Worm (Caenorhabditis elegans) whole organism, L1 larva: ENCODE data around the gene C17B7.9.

Source experiments
- F16B12.6 ChIP-seq: fragments of 150-350 bp; optimal IDR thresholded peaks from 2 replicates; lab custom pipeline; 2014; ENCODE audit warnings: missing biosample characterization, missing genetic modification characterization
- Y116A8C.19 ChIP-seq: sonication (generic microtip); optimal IDR thresholded peaks from 2 replicates; lab custom pipeline; 2016; ENCODE audit warnings: missing compliant biosample characterization, missing genetic modification characterization, borderline replicate concordance
- alr-1 ChIP-seq: fragments of 200-800 bp; sonication (Bioruptor generic); optimal IDR thresholded peaks from 2 replicates; lab custom pipeline; 2018; ENCODE audit warnings: borderline replicate concordance, mild to moderate bottlenecking, missing genetic modification characterization, missing compliant biosample characterization
- ama-1 ChIP-seq: fragments of 150-350 bp; optimal IDR thresholded peaks from 2 replicates; lab custom pipeline; 2014
- ceh-8 ChIP-seq: fragments of 200-800 bp; sonication (Bioruptor generic); optimal IDR thresholded peaks from 2 replicates; lab custom pipeline; 2018; ENCODE audit warnings: mild to moderate bottlenecking, missing genetic modification characterization, moderate library complexity, missing compliant biosample characterization
- ceh-88 ChIP-seq: fragments of 200-800 bp; sonication (Bioruptor generic); IDR thresholded peaks from 2 replicates; pipeline ENCODE4 v1.3.6; 2022; ENCODE audit warnings: missing genetic modification characterization, missing compliant biosample characterization
- ceh-90 ChIP-seq: sonication (generic microtip); optimal IDR thresholded peaks from 2 replicates; lab custom pipeline; 2016; ENCODE audit warnings: missing genetic modification characterization, missing compliant biosample characterization
- ces-1 ChIP-seq: fragments of 150-350 bp; optimal IDR thresholded peaks from 2 replicates; lab custom pipeline; 2014; ENCODE audit warnings: missing biosample characterization, missing genetic modification reagents, missing genetic modification characterization
- dpl-1 ChIP-seq, 3 experiments: fragments of 150-350 bp in 2 of 3; sonication (generic microtip) in 1 of 3; optimal IDR thresholded peaks; 2 replicates each; lab custom pipeline; 2014 to 2017; ENCODE audit warnings: missing biosample characterization in 3 of 3, missing genetic modification characterization in 3 of 3, missing genetic modification reagents in 3 of 3
- dsc-1 ChIP-seq: sonication (generic microtip); optimal IDR thresholded peaks from 2 replicates; lab custom pipeline; 2016; ENCODE audit warnings: mild to moderate bottlenecking, missing genetic modification characterization, missing compliant biosample characterization
- efl-1 ChIP-seq, 4 experiments: fragments of 150-350 bp; optimal IDR thresholded peaks in 3 of 4; peaks in 1 of 4; 1 replicate in 1 of 4; 2 replicates in 3 of 4; lab custom pipeline; 2014; ENCODE audit warnings: missing biosample characterization in 2 of 4, missing genetic modification characterization in 2 of 4, missing genetic modification reagents in 2 of 4
- efl-3 ChIP-seq: fragments of 200-800 bp; sonication (Bioruptor generic); optimal IDR thresholded peaks from 2 replicates; lab custom pipeline; 2018; ENCODE audit warnings: mild to moderate bottlenecking, missing genetic modification characterization, missing compliant biosample characterization
- egl-13 ChIP-seq: sonication (generic microtip); optimal IDR thresholded peaks from 2 replicates; lab custom pipeline; 2016; ENCODE audit warnings: missing genotype, missing genetic modification reagents, missing genetic modification characterization, missing compliant biosample characterization
- fos-1 ChIP-seq: fragments of 150-350 bp; optimal IDR thresholded peaks from 2 replicates; lab custom pipeline; 2014; ENCODE audit warnings: missing biosample characterization, missing genetic modification characterization
- hlh-4 ChIP-seq: sonication (generic microtip); optimal IDR thresholded peaks from 2 replicates; lab custom pipeline; 2016; ENCODE audit warnings: mild to moderate bottlenecking, missing genetic modification characterization, missing compliant biosample characterization
- irx-1 ChIP-seq: sonication (generic microtip); optimal IDR thresholded peaks from 2 replicates; lab custom pipeline; 2016; ENCODE audit warnings: missing genetic modification characterization, missing compliant biosample characterization
- isw-1 ChIP-seq: fragments of 200-800 bp; sonication (Bioruptor generic); IDR thresholded peaks from 2 replicates; pipeline ENCODE4 v1.3.6; 2022; ENCODE audit warnings: missing genetic modification characterization, missing compliant biosample characterization
- lin-14 ChIP-seq: fragments of 200-800 bp; sonication (Bioruptor generic); optimal IDR thresholded peaks from 2 replicates; lab custom pipeline; 2018; ENCODE audit warnings: mild to moderate bottlenecking, missing genetic modification characterization, moderate library complexity, missing compliant biosample characterization
- lin-15B ChIP-seq: fragments of 150-350 bp; sonication (generic microtip); optimal IDR thresholded peaks from 3 replicates; lab custom pipeline; 2014; ENCODE audit warnings: missing biosample characterization, missing genetic modification characterization
- lin-39 ChIP-seq: fragments of 150-350 bp; optimal IDR thresholded peaks from 2 replicates; lab custom pipeline; 2014; ENCODE audit warnings: missing biosample characterization, missing genetic modification reagents, missing genetic modification characterization
- lsy-2 ChIP-seq, 2 experiments: fragments of 150-350 bp; optimal IDR thresholded peaks; 2 replicates each; lab custom pipeline; 2014; ENCODE audit warnings: missing biosample characterization in 2 of 2, missing genetic modification characterization in 2 of 2
- mab-9 ChIP-seq: fragments of 200-800 bp; sonication (Bioruptor generic); IDR thresholded peaks from 2 replicates; pipeline ENCODE4 v1.3.6; 2022; ENCODE audit warnings: missing genetic modification reagents, missing genetic modification characterization, missing compliant biosample characterization
- nhr-12 ChIP-seq: sonication (generic microtip); optimal IDR thresholded peaks from 2 replicates; lab custom pipeline; 2017; ENCODE audit warnings: missing biosample characterization, missing genetic modification characterization
- nhr-20 ChIP-seq: sonication (generic microtip); optimal IDR thresholded peaks from 2 replicates; lab custom pipeline; 2016; ENCODE audit warnings: mild to moderate bottlenecking, missing genetic modification characterization, missing compliant biosample characterization
- nhr-237 ChIP-seq: fragments of 150-350 bp; optimal IDR thresholded peaks from 2 replicates; lab custom pipeline; 2014; ENCODE audit warnings: missing biosample characterization, missing genetic modification characterization
- nhr-47 ChIP-seq: sonication (generic microtip); optimal IDR thresholded peaks from 2 replicates; lab custom pipeline; 2016; ENCODE audit warnings: mild to moderate bottlenecking, missing genetic modification characterization, moderate library complexity, missing compliant biosample characterization
- nhr-71 ChIP-seq: sonication (generic microtip); optimal IDR thresholded peaks from 2 replicates; lab custom pipeline; 2016; ENCODE audit warnings: mild to moderate bottlenecking, missing genetic modification characterization, moderate library complexity, missing compliant biosample characterization
- pag-3 ChIP-seq: sonication (generic microtip); optimal IDR thresholded peaks from 2 replicates; lab custom pipeline; 2017; ENCODE audit warnings: missing genetic modification characterization, mild to moderate bottlenecking, missing compliant biosample characterization, antibody characterized with exemption, borderline replicate concordance; ENCODE audit not compliant: insufficient read depth
- pqm-1 ChIP-seq: sonication (generic microtip); optimal IDR thresholded peaks from 3 replicates; lab custom pipeline; 2017; ENCODE audit warnings: missing biosample characterization, missing genetic modification characterization
- sptf-1 ChIP-seq: fragments of 150-350 bp; optimal IDR thresholded peaks from 2 replicates; lab custom pipeline; 2014; ENCODE audit warnings: missing biosample characterization, missing genetic modification characterization
- swsn-7 ChIP-seq: sonication (generic microtip); optimal IDR thresholded peaks from 2 replicates; lab custom pipeline; 2016; ENCODE audit warnings: missing genetic modification characterization, missing compliant biosample characterization
- unc-30 ChIP-seq: sonication (generic microtip); optimal IDR thresholded peaks from 2 replicates; lab custom pipeline; 2017; ENCODE audit warnings: missing biosample characterization, missing genetic modification characterization
- unc-62 ChIP-seq: fragments of 150-350 bp; optimal IDR thresholded peaks from 2 replicates; lab custom pipeline; 2014; ENCODE audit warnings: missing biosample characterization, missing genetic modification reagents, missing genetic modification characterization
- unc-86 ChIP-seq: sonication (generic microtip); optimal IDR thresholded peaks from 2 replicates; lab custom pipeline; 2016; ENCODE audit warnings: missing genetic modification characterization, missing compliant biosample characterization
- vab-15 ChIP-seq: sonication (generic microtip); optimal IDR thresholded peaks from 2 replicates; lab custom pipeline; 2017; ENCODE audit warnings: missing genotype, mild to moderate bottlenecking, missing genetic modification characterization, missing compliant biosample characterization
- ztf-11 ChIP-seq, 2 experiments: sonication (generic microtip); optimal IDR thresholded peaks; 2 replicates each; lab custom pipeline; 2016 to 2017; ENCODE audit warnings: missing genetic modification characterization in 2 of 2, missing biosample characterization in 1 of 2, missing compliant biosample characterization in 1 of 2

C17B7.9 gene

DNA sequence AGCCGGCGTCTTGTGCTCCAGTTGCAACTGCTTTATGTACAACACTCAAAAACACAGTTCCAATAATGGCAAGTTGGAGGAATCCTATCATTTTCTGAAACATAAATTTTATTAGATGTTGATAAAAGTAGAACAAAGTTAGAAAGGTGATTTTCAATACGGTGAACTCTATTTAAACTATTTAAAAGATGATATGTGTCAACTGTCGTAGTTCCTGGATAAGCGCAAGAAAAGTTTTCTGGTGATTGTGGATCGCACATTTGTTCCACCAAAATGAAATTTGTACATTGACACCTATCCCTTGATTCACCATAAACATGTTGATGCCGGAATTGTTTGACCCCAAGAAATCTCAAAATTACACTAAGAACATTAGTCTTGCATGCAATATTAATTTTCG, at the start of gene C17B7.9:
Gene C17B7.9 (minus strand): TSS at position 101 of the 400 bp plus-strand sequence.
- TF ChIP-seq efl-3: no peak
- no peak for TF ChIP-seq hlh-4 (tag; lab: Kevin White, UChicago)
- no peak for TF ChIP-seq ces-1 (GFP tag; lab: Kevin White, UChicago)
- TF ChIP-seq sptf-1 (tag; lab: Kevin White, UChicago): no peak
- TF ChIP-seq ama-1 (lab: Kevin White, UChicago): no peak
- no peak for TF ChIP-seq nhr-71 (tag; lab: Kevin White, UChicago)
- TF ChIP-seq lsy-2 (tag; optimal IDR thresholded peaks at IDR 0.05; lab: Kevin White, UChicago): no peak
- no peak for TF ChIP-seq vab-15 (tag; lab: Kevin White, UChicago)
- no peak for TF ChIP-seq ztf-11 (tag; optimal IDR thresholded peaks at IDR 0.05; lab: Kevin White, UChicago)
- TF ChIP-seq ceh-8 (GFP tag; lab: Kevin White, UChicago): no peak
- TF ChIP-seq efl-1 (optimal IDR thresholded peaks at IDR 0.05; lab: Kevin White, UChicago): no peak
- no peak for TF ChIP-seq efl-1 (GFP tag; optimal IDR thresholded peaks at IDR 0.05 in 1 of 2; lab: Kevin White, UChicago)
- no peak for TF ChIP-seq egl-13
- TF ChIP-seq isw-1 (GFP tag; lab: Robert Waterston, UW): no peak
- no peak for TF ChIP-seq lin-15B
- TF ChIP-seq swsn-7 (tag; lab: Kevin White, UChicago): no peak
- TF ChIP-seq, all 84 proteins: peak for 0

DNA sequence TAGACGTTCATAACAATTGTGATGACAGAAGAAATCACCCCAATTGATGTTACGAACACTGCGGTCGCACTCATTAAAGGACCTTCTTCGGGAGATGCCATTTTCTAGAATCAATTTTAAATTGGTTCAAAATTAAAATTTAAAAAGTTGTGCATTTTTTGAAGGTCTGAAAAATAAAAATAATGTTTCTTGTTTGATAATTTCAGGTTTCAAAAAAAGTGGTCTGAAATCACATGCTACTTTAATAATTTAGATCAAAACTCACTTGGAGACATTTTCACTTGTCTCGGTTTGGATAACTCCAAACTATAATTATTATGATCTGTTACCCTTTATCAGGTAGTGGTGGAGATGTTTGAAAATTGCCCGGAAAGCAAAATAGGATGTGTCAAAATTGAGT, 45.0 kb upstream of the C17B7.9 start, which contains the start of gene srbc-2:
Gene srbc-2 (minus strand): TSS at position 101 of the 400 bp plus-strand sequence.
- TF ChIP-seq unc-30 (tag; lab: Kevin White, UChicago) (no peak), alr-1 (tag; lab: Kevin White, UChicago) (no peak), ceh-90 (tag; lab: Kevin White, UChicago) (no peak), fos-1 (tag; lab: Kevin White, UChicago) (no peak), hlh-4 (tag; lab: Kevin White, UChicago) (no peak), egl-13 (no peak), lin-15B (no peak), dpl-1 (GFP tag; optimal IDR thresholded peaks at IDR 0.05; lab: Kevin White, UChicago) (no peak), nhr-20 (tag; lab: Kevin White, UChicago) (no peak), lsy-2 (tag; optimal IDR thresholded peaks at IDR 0.05; lab: Kevin White, UChicago) (no peak), nhr-12 (tag; lab: Kevin White, UChicago) (no peak), lin-39 (no peak), nhr-47 (tag; lab: Kevin White, UChicago) (no peak), pqm-1 (tag; lab: Kevin White, UChicago) (no peak), sptf-1 (tag; lab: Kevin White, UChicago) (no peak), dsc-1 (tag; lab: Kevin White, UChicago) (no peak), irx-1 (no peak)

DNA sequence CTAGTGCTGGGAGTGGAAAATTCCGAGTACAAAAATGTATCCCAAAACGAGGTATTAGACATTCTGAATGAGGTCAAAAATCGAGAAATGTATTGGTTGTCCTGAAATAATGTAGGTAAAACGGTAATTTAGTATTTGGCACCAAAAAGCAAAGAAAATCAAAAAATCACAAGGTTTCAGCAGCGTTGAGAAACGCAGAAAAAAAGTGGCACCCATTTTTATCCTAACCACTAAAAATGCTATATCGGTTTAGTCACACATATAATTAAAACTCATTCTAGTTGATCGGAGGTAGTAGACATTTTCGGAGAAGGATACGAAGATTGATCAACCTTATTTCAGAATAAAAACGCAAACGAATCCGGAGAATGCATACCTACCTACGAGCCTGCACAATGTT, 40.8 kb upstream of the C17B7.9 start, which contains the start of gene srx-121:
Gene srx-121 (minus strand): TSS at position 101 of the 400 bp plus-strand sequence.
- TF ChIP-seq Y116A8C.19 (no peak), nhr-237 (tag; lab: Kevin White, UChicago) (no peak), dpl-1 (GFP tag; optimal IDR thresholded peaks at IDR 0.05; lab: Kevin White, UChicago) (no peak), mab-9 (GFP tag; lab: Robert Waterston, UW) (no peak), fos-1 (tag; lab: Kevin White, UChicago) (no peak), ceh-88 (GFP tag; lab: Robert Waterston, UW) (no peak), unc-86 (no peak), F16B12.6 (no peak), lsy-2 (tag; optimal IDR thresholded peaks at IDR 0.05; lab: Kevin White, UChicago) (no peak), pag-3 (tag; lab: Kevin White, UChicago) (no peak), irx-1 (no peak), unc-62 (no peak), nhr-20 (tag; lab: Kevin White, UChicago) (no peak), lin-14 (GFP tag; lab: Kevin White, UChicago) (no peak), isw-1 (GFP tag; lab: Robert Waterston, UW) (no peak), egl-13 (no peak), dsc-1 (tag; lab: Kevin White, UChicago) (no peak)
